Worm (Caenorhabditis elegans): ENCODE measurements around the gene rbm-25.

rbm-25 gene

DNA sequence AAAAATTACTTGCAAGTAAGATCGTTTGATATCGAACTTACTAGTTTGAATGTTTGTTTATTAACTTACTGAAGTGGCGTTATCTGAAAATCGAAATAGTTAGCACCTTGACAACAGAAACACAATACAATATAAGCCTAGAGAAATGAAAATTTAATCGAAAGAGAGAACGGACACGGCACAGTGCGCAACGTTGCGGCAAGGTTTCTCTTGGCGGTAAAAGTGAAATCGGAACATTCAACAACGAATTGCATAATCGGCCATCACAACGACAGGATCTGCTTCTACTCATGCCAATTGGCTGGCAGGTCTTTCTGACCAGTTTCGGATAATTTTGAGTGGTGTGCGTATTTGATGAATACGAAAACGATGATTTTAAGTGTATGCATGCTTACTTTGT lies 27.5 kb downstream of the rbm-25 start, which contains the start of gene dyf-4:
Gene dyf-4 (minus strand): TSS at position 213 of the 400 bp plus-strand sequence.
- TF ChIP-seq nhr-25 (tag; optimal IDR thresholded peaks at IDR 0.05), result peak; percentile 27
- TF ChIP-seq nhr-12 (tag; optimal IDR thresholded peaks at IDR 0.05), result no peak

DNA sequence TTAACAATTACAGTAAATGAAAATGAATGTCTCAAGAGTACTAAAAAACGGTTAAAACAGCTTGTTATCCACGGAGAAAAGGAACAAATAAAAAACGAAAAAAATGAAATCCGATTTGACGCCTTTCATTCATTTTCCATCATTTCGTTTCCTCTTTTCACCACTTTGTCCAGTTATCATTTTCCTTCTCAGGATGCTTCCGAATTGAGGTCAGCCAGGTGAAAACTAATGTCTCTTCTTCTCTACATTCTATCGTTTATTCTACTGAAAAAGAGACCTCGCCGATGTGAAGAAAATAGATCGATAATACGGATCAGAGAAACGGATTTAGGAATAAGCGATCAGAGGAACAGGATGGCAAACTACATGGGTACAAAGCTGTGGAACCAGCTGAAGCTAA lies 28.1 kb downstream of the rbm-25 start:
- no peak for TF ChIP-seq nhr-67 (tag; optimal IDR thresholded peaks at IDR 0.05)
- TF ChIP-seq nhr-23 (tag; optimal IDR thresholded peaks at IDR 0.05), result peak; percentile 50
- TF ChIP-seq ztf-11 (tag; optimal IDR thresholded peaks at IDR 0.05), result no peak
- no peak for TF ChIP-seq lin-39 (tag; optimal IDR thresholded peaks at IDR 0.05)
- TF ChIP-seq zag-1 (tag; optimal IDR thresholded peaks at IDR 0.05), result no peak
- no peak for TF ChIP-seq nhr-76 (tag; optimal IDR thresholded peaks at IDR 0.05)

DNA sequence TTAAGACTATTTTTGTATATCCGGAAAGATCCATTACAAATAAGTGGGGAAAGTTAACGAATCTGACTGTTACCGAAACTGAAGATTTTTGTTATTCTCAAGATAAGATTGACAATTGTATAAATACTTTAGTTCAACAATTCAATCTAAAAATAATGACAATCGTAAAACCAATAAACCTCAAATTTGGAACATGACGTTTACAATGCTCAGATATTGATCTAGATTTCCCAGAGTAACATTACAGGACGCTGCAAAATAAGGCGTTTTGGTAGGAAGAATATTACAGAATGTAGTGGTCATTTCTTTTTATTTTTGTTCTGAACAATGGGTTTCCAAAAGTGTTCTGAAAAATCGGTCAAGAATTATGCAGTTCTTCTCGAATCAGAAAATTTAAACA lies 28.7 kb downstream of the rbm-25 start, which contains the start of gene F45D3.1:
Gene F45D3.1 (plus strand): TSS at position 301 of the 400 bp plus-strand sequence.
- TF ChIP-seq lin-39 (tag; optimal IDR thresholded peaks at IDR 0.05) (no peak), nhr-12 (tag; optimal IDR thresholded peaks at IDR 0.05) (no peak), egl-5 (tag; optimal IDR thresholded peaks at IDR 0.05) (no peak), ceh-82 (tag; optimal IDR thresholded peaks at IDR 0.05) (no peak), jun-1 (tag; optimal IDR thresholded peaks at IDR 0.05) (no peak), elt-2 (tag; optimal IDR thresholded peaks at IDR 0.05) (no peak), ztf-11 (tag; optimal IDR thresholded peaks at IDR 0.05) (no peak), fos-1 (tag; optimal IDR thresholded peaks at IDR 0.05) (no peak), eor-1 (tag; optimal IDR thresholded peaks at IDR 0.05) (no peak), nhr-28 (tag; optimal IDR thresholded peaks at IDR 0.05) (no peak), fkh-2 (tag; optimal IDR thresholded peaks at IDR 0.05) (no peak), ama-1 (optimal IDR thresholded peaks at IDR 0.05) (no peak), ceh-16 (tag; optimal IDR thresholded peaks at IDR 0.05) (no peak), lin-15B (tag; optimal IDR thresholded peaks at IDR 0.05) (no peak), zag-1 (tag; optimal IDR thresholded peaks at IDR 0.05) (no peak), nhr-25 (tag; optimal IDR thresholded peaks at IDR 0.05) (no peak), aly-2 (tag; optimal IDR thresholded peaks at IDR 0.05) (no peak), snpc-4 (tag; optimal IDR thresholded peaks at IDR 0.05) (no peak)

DNA sequence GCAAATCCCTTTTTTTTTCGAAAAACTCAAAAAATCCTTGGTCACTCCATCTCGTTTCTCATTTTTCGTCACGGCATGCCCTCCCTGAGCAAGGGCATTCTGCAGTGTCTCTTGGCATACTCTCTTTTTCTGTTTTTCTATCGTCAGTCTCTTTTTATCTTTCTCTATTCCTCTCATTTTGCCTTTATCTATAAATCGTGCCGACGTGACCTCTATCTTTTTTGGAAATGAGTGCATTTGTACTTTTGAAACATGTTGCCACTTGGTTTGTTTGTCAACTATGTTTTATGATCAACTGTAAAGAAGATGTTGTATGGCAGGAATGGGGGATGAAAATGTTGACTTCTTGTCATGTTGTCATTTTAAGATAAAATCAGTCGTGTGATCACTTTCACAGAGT lies 30.9 kb downstream of the rbm-25 start:
- TF ChIP-seq elt-3 (tag; optimal IDR thresholded peaks at IDR 0.05) (peak in 1 of 3 experiments; percentile 27), nfya-1 (tag; optimal IDR thresholded peaks at IDR 0.05; ENCODE audit: insufficient read depth) (peak; percentile 82), elt-1 (tag; optimal IDR thresholded peaks at IDR 0.05) (peak; percentile 57), nhr-25 (tag; optimal IDR thresholded peaks at IDR 0.05) (peak; percentile 91), fkh-10 (GFP tag; optimal IDR thresholded peaks at IDR 0.05) (no peak), lin-39 (tag; optimal IDR thresholded peaks at IDR 0.05) (peak; percentile 17), pha-4 (tag; optimal IDR thresholded peaks at IDR 0.05) (peak; percentile 35), nhr-23 (tag; optimal IDR thresholded peaks at IDR 0.05) (peak; percentile 16), pqm-1 (tag; optimal IDR thresholded peaks at IDR 0.05) (peak; percentile 66), nhr-67 (tag; optimal IDR thresholded peaks at IDR 0.05) (no peak), ceh-28 (tag; optimal IDR thresholded peaks at IDR 0.05) (peak; percentile 15), nhr-28 (tag; optimal IDR thresholded peaks at IDR 0.05) (no peak), daf-12 (tag; optimal IDR thresholded peaks at IDR 0.05) (peak; percentile 92), tbx-2 (tag; optimal IDR thresholded peaks at IDR 0.05) (peak; percentile 8), mdl-1 (tag; optimal IDR thresholded peaks at IDR 0.05) (peak; percentile 42), hmg-11 (tag; optimal IDR thresholded peaks at IDR 0.05) (peak; percentile 48), ceh-16 (tag; optimal IDR thresholded peaks at IDR 0.05) (no peak), unc-62 (GFP tag; optimal IDR thresholded peaks at IDR 0.05) (peak; percentile 84), egl-5 (tag; optimal IDR thresholded peaks at IDR 0.05) (no peak), R02D3.7 (tag; optimal IDR thresholded peaks at IDR 0.05) (peak; percentile 19), mml-1 (tag; optimal IDR thresholded peaks at IDR 0.05) (no peak), jun-1 (tag; optimal IDR thresholded peaks at IDR 0.05) (peak; percentile 44), snpc-4 (tag; optimal IDR thresholded peaks at IDR 0.05) (peak; percentile 30), ceh-9 (tag; optimal IDR thresholded peaks at IDR 0.05) (no peak), lin-15B (tag; optimal IDR thresholded peaks at IDR 0.05) (peak; percentile 12), elt-2 (tag; optimal IDR thresholded peaks at IDR 0.05) (peak; percentile 40), nhr-77 (tag; optimal IDR thresholded peaks at IDR 0.05) (no peak)
